Fruit fly (Drosophila melanogaster) whole organism, embryonic: ENCODE measurements around the gene CG6023.
A peak's percentile ranks its signal among the peaks of the same experiment; 100 is the strongest.

Experiments
- Asciz ChIP-seq: fragments of 200-800 bp; sonication (Bioruptor generic); optimal IDR thresholded peaks from 2 replicates; lab custom pipeline; 2017; ENCODE audit warnings: missing biosample characterization, mild to moderate bottlenecking, missing genetic modification characterization, missing genetic modification reagents
- Atf-2 ChIP-seq: fragments of 200-800 bp; sonication (Bioruptor generic); optimal IDR thresholded peaks from 2 replicates; lab custom pipeline; 2016; ENCODE audit warnings: missing biosample characterization, missing genetic modification characterization
- Blimp-1 ChIP-seq: fragments of 200-800 bp; sonication (Bioruptor generic); optimal IDR thresholded peaks from 3 replicates; lab custom pipeline; 2018; ENCODE audit warnings: missing biosample characterization, missing genetic modification characterization, mild to moderate bottlenecking, moderate library complexity, missing genetic modification reagents
- CG10321 ChIP-seq: fragments of 200-800 bp; sonication (Bioruptor generic); IDR thresholded peaks from 2 replicates; pipeline ENCODE4 v1.3.6; 2022; ENCODE audit warnings: missing biosample characterization, missing genetic modification characterization
- CG10462 ChIP-seq: fragments of 200-800 bp; sonication (Bioruptor generic); optimal IDR thresholded peaks from 2 replicates; lab custom pipeline; 2016; ENCODE audit warnings: missing biosample characterization, missing genetic modification characterization
- CG10654 ChIP-seq: fragments of 200-800 bp; sonication (Bioruptor generic); optimal IDR thresholded peaks from 2 replicates; lab custom pipeline; 2016; ENCODE audit warnings: missing biosample characterization, missing genetic modification characterization
- CG12299 ChIP-seq: fragments of 200-800 bp; sonication (Bioruptor generic); optimal IDR thresholded peaks from 2 replicates; lab custom pipeline; 2018; ENCODE audit warnings: missing biosample characterization, mild to moderate bottlenecking, missing genetic modification characterization
- CG12391 ChIP-seq: fragments of 200-800 bp; sonication (Bioruptor generic); optimal IDR thresholded peaks from 3 replicates; lab custom pipeline; 2018; ENCODE audit warnings: missing biosample characterization, mild to moderate bottlenecking, missing genetic modification characterization, moderate library complexity
- CG12942 ChIP-seq: fragments of 200-800 bp; sonication (Bioruptor generic); optimal IDR thresholded peaks from 3 replicates; lab custom pipeline; 2016; ENCODE audit warnings: missing biosample characterization, missing genetic modification characterization
- CG13424 ChIP-seq: fragments of 200-800 bp; sonication (Bioruptor generic); optimal IDR thresholded peaks from 2 replicates; lab custom pipeline; 2019; ENCODE audit warnings: missing biosample characterization, mild to moderate bottlenecking, missing genetic modification characterization, moderate library complexity
- CG17186 ChIP-seq: fragments of 200-800 bp; sonication (Bioruptor generic); optimal IDR thresholded peaks from 3 replicates; lab custom pipeline; 2017; ENCODE audit warnings: missing biosample characterization, missing genetic modification reagents, missing genetic modification characterization
- CG17385 ChIP-seq: fragments of 200-800 bp; sonication (Bioruptor generic); optimal IDR thresholded peaks from 3 replicates; lab custom pipeline; 2018; ENCODE audit warnings: missing biosample characterization, mild to moderate bottlenecking, missing genetic modification characterization
- CG17802 ChIP-seq: fragments of 200-800 bp; sonication (Bioruptor generic); optimal IDR thresholded peaks from 2 replicates; lab custom pipeline; 2018; ENCODE audit warnings: missing biosample characterization, mild to moderate bottlenecking, missing genetic modification characterization, moderate library complexity
- CG18476 ChIP-seq: fragments of 200-800 bp; sonication (Bioruptor generic); optimal IDR thresholded peaks from 2 replicates; lab custom pipeline; 2016; ENCODE audit warnings: missing biosample characterization, mild to moderate bottlenecking, missing genetic modification characterization
- CG30431 ChIP-seq: fragments of 200-800 bp; sonication (Bioruptor generic); optimal IDR thresholded peaks from 2 replicates; lab custom pipeline; 2017; ENCODE audit warnings: missing biosample characterization, missing genetic modification characterization
- CG31365 ChIP-seq: fragments of 200-800 bp; sonication (Bioruptor generic); optimal IDR thresholded peaks from 2 replicates; lab custom pipeline; 2018; ENCODE audit warnings: missing biosample characterization, mild to moderate bottlenecking, missing genetic modification characterization
- CG3838 ChIP-seq: fragments of 200-800 bp; sonication (Bioruptor generic); optimal IDR thresholded peaks from 3 replicates; lab custom pipeline; 2016; ENCODE audit warnings: missing biosample characterization, missing genetic modification characterization
- CG3847 ChIP-seq: fragments of 200-800 bp; sonication (Bioruptor generic); IDR thresholded peaks from 2 replicates; pipeline ENCODE4 v1.3.6; 2022; ENCODE audit warnings: missing biosample characterization, missing genetic modification characterization
- CG4404 ChIP-seq: fragments of 200-800 bp; sonication (Bioruptor generic); IDR thresholded peaks from 2 replicates; pipeline ENCODE4 v1.3.6; 2022; ENCODE audit warnings: missing biosample characterization, missing genetic modification characterization
- CG9437 ChIP-seq: fragments of 200-800 bp; sonication (Bioruptor generic); optimal IDR thresholded peaks from 2 replicates; lab custom pipeline; 2018; ENCODE audit warnings: missing biosample characterization, mild to moderate bottlenecking, missing genetic modification characterization
- CG9932 ChIP-seq: fragments of 200-800 bp; sonication (Bioruptor generic); IDR thresholded peaks from 2 replicates; pipeline ENCODE4 v1.3.6; 2022; ENCODE audit warnings: missing biosample characterization, missing genetic modification characterization
- CoRest ChIP-seq: fragments of 200-800 bp; sonication (Bioruptor generic); optimal IDR thresholded peaks from 3 replicates; lab custom pipeline; 2018; ENCODE audit warnings: missing biosample characterization, mild to moderate bottlenecking, missing genetic modification characterization, moderate library complexity
- H15 ChIP-seq: fragments of 200-800 bp; sonication (Bioruptor generic); IDR thresholded peaks from 3 replicates; pipeline ENCODE4 v1.3.6; 2022; ENCODE audit warnings: missing biosample characterization, missing genetic modification characterization
- HLH3B ChIP-seq: fragments of 200-800 bp; sonication (Bioruptor generic); IDR thresholded peaks from 2 replicates; pipeline ENCODE4 v1.3.6; 2022; ENCODE audit warnings: missing biosample characterization, missing genetic modification characterization
- HLH4C ChIP-seq: fragments of 200-800 bp; sonication (Bioruptor generic); IDR thresholded peaks from 3 replicates; pipeline ENCODE4 v1.3.6; 2022; ENCODE audit warnings: missing biosample characterization, missing genetic modification characterization; ENCODE audit not compliant: partially characterized antibody
- HLHmδ ChIP-seq: fragments of 200-800 bp; sonication (Bioruptor generic); optimal IDR thresholded peaks from 2 replicates; lab custom pipeline; 2018; ENCODE audit warnings: missing biosample characterization, mild to moderate bottlenecking, missing genetic modification characterization, moderate library complexity
- HmgD ChIP-seq: fragments of 200-800 bp; sonication (Bioruptor generic); optimal IDR thresholded peaks from 3 replicates; lab custom pipeline; 2016; ENCODE audit warnings: missing biosample characterization, missing genetic modification characterization
- Jarid2 ChIP-seq: fragments of 200-800 bp; sonication (Bioruptor generic); optimal IDR thresholded peaks from 3 replicates; lab custom pipeline; 2017; ENCODE audit warnings: mild to moderate bottlenecking, missing biosample characterization, missing genetic modification reagents, missing genetic modification characterization
- MESR4 ChIP-seq: fragments of 200-800 bp; sonication (Bioruptor generic); optimal IDR thresholded peaks from 2 replicates; lab custom pipeline; 2018; ENCODE audit warnings: missing biosample characterization, mild to moderate bottlenecking, missing genetic modification characterization, moderate library complexity
- Meics ChIP-seq: fragments of 200-800 bp; sonication (Bioruptor generic); optimal IDR thresholded peaks from 2 replicates; lab custom pipeline; 2017; ENCODE audit warnings: missing biosample characterization, mild to moderate bottlenecking, missing genetic modification characterization
- NC2β ChIP-seq: fragments of 200-800 bp; sonication (Bioruptor generic); optimal IDR thresholded peaks from 2 replicates; lab custom pipeline; 2016; ENCODE audit warnings: missing biosample characterization, missing genetic modification characterization
- Neu2 ChIP-seq: fragments of 200-800 bp; sonication (Bioruptor generic); optimal IDR thresholded peaks from 3 replicates; lab custom pipeline; 2016; ENCODE audit warnings: missing biosample characterization, missing genetic modification characterization, borderline replicate concordance
- PHDP ChIP-seq: fragments of 200-800 bp; sonication (Bioruptor generic); optimal IDR thresholded peaks from 3 replicates; lab custom pipeline; 2018; ENCODE audit warnings: missing biosample characterization, mild to moderate bottlenecking, missing genetic modification characterization, moderate library complexity
- Rx ChIP-seq: fragments of 200-800 bp; sonication (Bioruptor generic); IDR thresholded peaks from 2 replicates; pipeline ENCODE4 v1.3.6; 2022; ENCODE audit warnings: missing biosample characterization, missing genetic modification characterization
- Sox100B ChIP-seq: fragments of 200-800 bp; sonication (Bioruptor generic); optimal IDR thresholded peaks from 3 replicates; lab custom pipeline; 2018; ENCODE audit warnings: missing biosample characterization, mild to moderate bottlenecking, missing genetic modification characterization
- Sry-β ChIP-seq: fragments of 200-800 bp; sonication (Bioruptor generic); optimal IDR thresholded peaks from 2 replicates; lab custom pipeline; 2018; ENCODE audit warnings: missing biosample characterization, mild to moderate bottlenecking, missing genetic modification characterization, moderate library complexity
- ara ChIP-seq: fragments of 200-800 bp; sonication (Bioruptor generic); IDR thresholded peaks from 2 replicates; pipeline ENCODE4 v1.3.6; 2022; ENCODE audit warnings: missing biosample characterization, missing genetic modification characterization
- btn ChIP-seq: fragments of 200-800 bp; sonication (Bioruptor generic); optimal IDR thresholded peaks from 2 replicates; lab custom pipeline; 2016; ENCODE audit warnings: missing biosample characterization, missing genetic modification characterization
- crp ChIP-seq, 2 experiments: fragments of 200-800 bp; sonication (Bioruptor generic); optimal IDR thresholded peaks; 2 replicates in 1 of 2; 3 replicates in 1 of 2; lab custom pipeline; 2017; ENCODE audit warnings: missing biosample characterization in 2 of 2, missing genetic modification characterization in 2 of 2, mild to moderate bottlenecking in 1 of 2, moderate library complexity in 1 of 2
- dimm ChIP-seq: fragments of 200-800 bp; sonication (Bioruptor generic); IDR thresholded peaks from 2 replicates; pipeline ENCODE4 v1.3.6; 2022; ENCODE audit warnings: missing biosample characterization, missing genetic modification characterization
- ems ChIP-seq: fragments of 200-800 bp; sonication (Bioruptor generic); optimal IDR thresholded peaks from 3 replicates; lab custom pipeline; 2016; ENCODE audit warnings: missing biosample characterization, missing genetic modification characterization
- gcm ChIP-seq: fragments of 200-800 bp; sonication (Bioruptor generic); optimal IDR thresholded peaks from 2 replicates; lab custom pipeline; 2019; ENCODE audit warnings: missing biosample characterization, mild to moderate bottlenecking, missing genetic modification characterization, moderate library complexity
- her ChIP-seq: fragments of 200-800 bp; sonication (Bioruptor generic); optimal IDR thresholded peaks from 2 replicates; lab custom pipeline; 2016; ENCODE audit warnings: missing biosample characterization, missing genetic modification characterization
- jigr1 ChIP-seq: fragments of 200-800 bp; sonication (Bioruptor generic); IDR thresholded peaks from 3 replicates; pipeline ENCODE4 v1.3.6; 2022; ENCODE audit warnings: missing biosample characterization, missing genetic modification characterization
- klu ChIP-seq: fragments of 200-800 bp; sonication (Bioruptor generic); IDR thresholded peaks from 2 replicates; pipeline ENCODE4 v1.3.6; 2022; ENCODE audit warnings: missing biosample characterization, missing genetic modification characterization
- nerfin-2 ChIP-seq: fragments of 200-800 bp; sonication (Bioruptor generic); IDR thresholded peaks from 2 replicates; pipeline ENCODE4 v1.3.6; 2022; ENCODE audit warnings: missing biosample characterization, missing genetic modification characterization; ENCODE audit not compliant: partially characterized antibody
- peb ChIP-seq: fragments of 200-800 bp; sonication (Bioruptor generic); IDR thresholded peaks from 2 replicates; pipeline ENCODE4 v1.3.6; 2022; ENCODE audit warnings: missing biosample characterization, missing genetic modification characterization
- pho ChIP-seq: fragments of 200-800 bp; sonication (Bioruptor generic); optimal IDR thresholded peaks from 2 replicates; lab custom pipeline; 2016; ENCODE audit warnings: missing biosample characterization, missing genetic modification characterization
- row ChIP-seq: fragments of 200-800 bp; sonication (Bioruptor generic); IDR thresholded peaks from 3 replicates; pipeline ENCODE4 v1.3.6; 2022; ENCODE audit warnings: missing biosample characterization, missing genetic modification characterization
- sug ChIP-seq: fragments of 200-800 bp; optimal IDR thresholded peaks from 2 replicates; lab custom pipeline; 2019; ENCODE audit warnings: missing biosample characterization, mild to moderate bottlenecking, missing genetic modification characterization, moderate library complexity
- trem ChIP-seq: fragments of 200-800 bp; optimal IDR thresholded peaks from 3 replicates; lab custom pipeline; 2019; ENCODE audit warnings: missing biosample characterization, mild to moderate bottlenecking, missing genetic modification characterization, moderate library complexity
- vnd ChIP-seq: fragments of 200-800 bp; sonication (Bioruptor generic); IDR thresholded peaks from 3 replicates; pipeline ENCODE4 v1.3.6; 2022; ENCODE audit warnings: missing biosample characterization, missing genetic modification characterization; ENCODE audit not compliant: partially characterized antibody

The CG6023 gene

DNA sequence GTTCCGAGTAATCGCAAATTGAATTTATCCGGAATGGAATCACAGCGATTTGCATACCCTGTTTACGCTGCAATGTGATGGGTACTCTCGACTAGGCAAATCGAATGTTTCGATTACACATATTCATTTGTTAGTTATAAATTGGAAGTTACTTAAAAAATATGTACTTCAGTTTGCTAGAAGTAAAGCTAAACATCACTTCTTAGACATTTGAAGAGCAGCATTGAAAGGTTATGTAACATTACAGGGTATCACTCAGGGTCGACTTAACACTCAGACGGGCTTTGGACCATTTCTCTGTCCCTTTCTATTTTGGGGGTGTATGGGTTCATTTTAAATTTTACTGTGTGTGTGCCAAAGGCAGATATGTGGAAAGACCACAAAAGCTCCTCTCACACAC lies 20.0 kb upstream of the CG6023 start (continued):
- TF ChIP-seq CG3847 (GFP tag; lab: Robert Waterston, UW) (0 out of 2 replicates have a peak, but pooled peaks have one; percentile 30), CoRest (tag; lab: Kevin White, UChicago) (peak; percentile 2), btn (no peak), HLHmδ (GFP tag; lab: Kevin White, UChicago) (no peak), CG18476 (no peak), CG9437 (GFP tag; lab: Kevin White, UChicago) (no peak), sug (tag; lab: Kevin White, UChicago) (no peak), Rx (no peak), NC2β (no peak), H15 (no peak), CG10321 (GFP tag; lab: Robert Waterston, UW) (no peak), trem (tag; lab: Kevin White, UChicago) (no peak), row (GFP tag; lab: Robert Waterston, UW) (peak; percentile 52; the same call in 2 of the 3 replicates), CG10654 (GFP tag; lab: Kevin White, UChicago) (no peak), CG17186 (GFP tag; lab: Kevin White, UChicago) (no peak), Neu2 (GFP tag; lab: Kevin White, UChicago) (no peak), CG9932 (GFP tag; lab: Robert Waterston, UW) (no peak), Sry-β (GFP tag; lab: Kevin White, UChicago) (no peak), ems (GFP tag; lab: Kevin White, UChicago) (no peak), CG17385 (GFP tag; lab: Kevin White, UChicago) (no peak), ara (GFP tag; lab: Robert Waterston, UW) (no peak), jigr1 (GFP tag; lab: Robert Waterston, UW) (no peak), CG12942 (no peak), HLH3B (GFP tag; lab: Robert Waterston, UW) (no peak), peb (GFP tag; lab: Robert Waterston, UW) (no peak), HLH4C (no peak), CG10462 (no peak), dimm (no peak), MESR4 (GFP tag; lab: Kevin White, UChicago) (no peak), Sox100B (GFP tag; lab: Kevin White, UChicago) (no peak), CG31365 (tag; lab: Kevin White, UChicago) (no peak), CG17802 (no peak), Asciz (GFP tag; lab: Kevin White, UChicago) (no peak), CG30431 (no peak), Blimp-1 (no peak), Jarid2 (GFP tag; lab: Kevin White, UChicago) (no peak), CG12391 (tag; lab: Kevin White, UChicago) (no peak), gcm (GFP tag; lab: Kevin White, UChicago) (no peak), klu (GFP tag; lab: Robert Waterston, UW) (no peak), Atf-2 (GFP tag; lab: Kevin White, UChicago) (no peak), CG4404 (GFP tag; lab: Robert Waterston, UW) (no peak), CG13424 (tag; lab: Kevin White, UChicago) (peak; percentile 11), vnd (GFP tag; lab: Robert Waterston, UW) (no peak), CG12299 (tag; lab: Kevin White, UChicago) (no peak), crp (GFP tag; optimal IDR thresholded peaks at IDR 0.05; lab: Kevin White, UChicago) (no peak), her (GFP tag; lab: Kevin White, UChicago) (no peak), HmgD (GFP tag; lab: Kevin White, UChicago) (no peak), CG3838 (GFP tag; lab: Kevin White, UChicago) (no peak), pho (no peak), nerfin-2 (GFP tag; lab: Robert Waterston, UW) (no peak), PHDP (tag; lab: Kevin White, UChicago) (no peak), Meics (GFP tag; lab: Kevin White, UChicago) (peak; percentile 21)
